Worm (Caenorhabditis elegans) whole organism, early embryonic: ENCODE results near the gene clu-1.

ENCODE experiments used
- aly-1 ChIP-seq: sonication (generic microtip); optimal IDR thresholded peaks from 2 replicates; lab custom pipeline; 2016; ENCODE audit warnings: missing genetic modification characterization, missing compliant biosample characterization
- sea-1 ChIP-seq: fragments of 200-800 bp; sonication (Bioruptor generic); conservative IDR thresholded peaks from 2 replicates; pipeline ENCODE4 v1.3.6; 2022; ENCODE audit warnings: missing genetic modification characterization, missing compliant biosample characterization

DNA sequence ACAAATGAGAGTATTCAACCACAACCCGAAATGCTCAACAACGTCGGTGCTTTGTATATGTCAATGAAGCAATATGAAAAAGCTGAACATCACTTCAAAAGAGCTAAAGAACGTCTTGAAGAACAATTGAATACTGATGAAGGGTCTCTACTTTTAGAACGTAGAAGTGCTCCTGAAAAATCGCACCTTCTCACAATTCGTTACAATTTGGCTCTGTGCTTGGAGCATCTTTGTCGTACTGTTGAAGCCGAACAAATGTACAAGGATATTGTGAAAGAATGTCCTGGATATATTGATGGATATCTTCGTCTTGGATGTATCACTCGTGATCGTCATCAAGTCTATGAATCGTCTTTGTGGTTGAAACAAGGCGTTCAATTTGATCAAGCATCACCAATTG lies 27.1 kb downstream of the clu-1 start:
- no peak for TF ChIP-seq sea-1 (GFP tag; lab: Robert Waterston, UW)
- TF ChIP-seq aly-1 (tag; lab: Kevin White, UChicago), result no peak
